Worm (Caenorhabditis elegans): ENCODE measurements around the gene F48B9.3.

DNA sequence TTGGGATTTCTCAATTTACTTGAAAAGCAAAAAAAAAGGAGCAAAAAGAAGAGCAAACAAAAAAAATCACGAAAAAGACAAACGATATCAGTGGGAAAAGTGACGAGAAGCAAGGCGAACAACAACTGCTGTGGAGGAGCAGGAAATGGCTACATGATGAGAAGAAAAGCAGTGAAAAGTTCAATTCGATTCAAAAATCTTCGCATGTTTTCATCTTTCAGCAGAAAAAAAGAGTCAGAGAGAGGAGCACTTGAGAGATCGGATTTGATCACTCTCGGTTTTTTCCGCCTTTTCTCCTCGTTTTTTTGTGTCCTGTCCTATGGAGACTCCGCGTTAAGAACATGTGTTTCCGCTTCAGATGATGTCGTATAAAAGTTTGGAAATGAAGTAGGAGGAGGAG is 25.9 kb upstream of the F48B9.3 start:
- TF ChIP-seq hlh-1 (tag; optimal IDR thresholded peaks at IDR 0.05) (peak; percentile 53), elt-3 (tag; optimal IDR thresholded peaks at IDR 0.05) (no peak), ztf-11 (tag; optimal IDR thresholded peaks at IDR 0.05) (no peak), ceh-39 (tag; optimal IDR thresholded peaks at IDR 0.05) (no peak)
